Worm (Caenorhabditis elegans): ENCODE data around the gene xol-1.

Gene xol-1

ce11 chrX:8022728-8023127 lies 18.4 kb upstream of the xol-1 start (continued):
- TF ChIP-seq nfyb-1 (GFP tag; IDR thresholded peaks at IDR 0.05), result peak; percentile 64; the same call in 1 of the 2 replicates

ce11 chrX:8026709-8027108 lies 14.4 kb upstream of the xol-1 start:
- peak; percentile 27 for TF ChIP-seq nhr-80 (tag; optimal IDR thresholded peaks at IDR 0.05)
- TF ChIP-seq efl-1 (GFP tag; optimal IDR thresholded peaks at IDR 0.05), result no peak
- peak; percentile 32; the same call in 1 of the 2 replicates for TF ChIP-seq cebp-1 (GFP tag; IDR thresholded peaks at IDR 0.05)
- TF ChIP-seq cebp-1 (tag; optimal IDR thresholded peaks at IDR 0.05), result peak; percentile 50
- TF ChIP-seq nhr-120 (GFP tag; IDR thresholded peaks at IDR 0.05), result no peak
- TF ChIP-seq ztf-22 (GFP tag; optimal IDR thresholded peaks at IDR 0.05), result no peak
- TF ChIP-seq somi-1 (GFP tag; optimal IDR thresholded peaks at IDR 0.05), result peak; percentile 19
- no peak for TF ChIP-seq nfya-2 (GFP tag; IDR thresholded peaks at IDR 0.05)
- TF ChIP-seq nfyb-1 (GFP tag; IDR thresholded peaks at IDR 0.05), result peak; percentile 49; the same call in 1 of the 2 replicates
- TF ChIP-seq Y53G8AR.9 (GFP tag; conservative IDR thresholded peaks at IDR 0.05), result no peak
- TF ChIP-seq lin-40 (tag; optimal IDR thresholded peaks at IDR 0.05), result peak; percentile 4
- TF ChIP-seq ekl-4 (GFP tag; IDR thresholded peaks at IDR 0.05), result peak; percentile 18; the same call in 1 of the 2 replicates
- TF ChIP-seq sptf-2 (GFP tag; optimal IDR thresholded peaks at IDR 0.05), result no peak
- TF ChIP-seq madf-8 (GFP tag; conservative IDR thresholded peaks at IDR 0.05), result no peak
- TF ChIP-seq ZK185.1 (tag; optimal IDR thresholded peaks at IDR 0.05; ENCODE audit: poor library complexity, severe bottlenecking), result no peak
- TF ChIP-seq F49E8.2 (tag; optimal IDR thresholded peaks at IDR 0.05; ENCODE audit: insufficient read depth), result no peak

- no peak for TF ChIP-seq dpl-1 (GFP tag; optimal IDR thresholded peaks at IDR 0.05)
- TF ChIP-seq ceh-91 (GFP tag; IDR thresholded peaks at IDR 0.05), result no peak
- no peak for TF ChIP-seq F39B2.1 (GFP tag; IDR thresholded peaks at IDR 0.05)
- TF ChIP-seq let-607 (tag; optimal IDR thresholded peaks at IDR 0.05), result no peak
- no peak for TF ChIP-seq chd-7 (tag; optimal IDR thresholded peaks at IDR 0.05)
- no peak for TF ChIP-seq Y67H2A.10 (GFP tag; conservative IDR thresholded peaks at IDR 0.05)
- no peak for TF ChIP-seq sdz-38 (tag; optimal IDR thresholded peaks at IDR 0.05)
- TF ChIP-seq ztf-25 (GFP tag; IDR thresholded peaks at IDR 0.05), result no peak
- no peak for TF ChIP-seq ccch-3 (GFP tag; optimal IDR thresholded peaks at IDR 0.05)
- no peak for TF ChIP-seq madf-3 (GFP tag; IDR thresholded peaks at IDR 0.05)
- TF ChIP-seq madf-6 (GFP tag; IDR thresholded peaks at IDR 0.05), result no peak
- TF ChIP-seq lin-54 (GFP tag; optimal IDR thresholded peaks at IDR 0.05), result no peak
- TF ChIP-seq madf-8 (GFP tag; conservative IDR thresholded peaks at IDR 0.05), result no peak
- TF ChIP-seq somi-1 (GFP tag; optimal IDR thresholded peaks at IDR 0.05), result no peak
- TF ChIP-seq snpc-1.1 (tag; optimal IDR thresholded peaks at IDR 0.05; ENCODE audit: insufficient read depth), result no peak
- no peak for TF ChIP-seq mcd-1 (GFP tag; IDR thresholded peaks at IDR 0.05)
- TF ChIP-seq ceh-27 (GFP tag; optimal IDR thresholded peaks at IDR 0.05), result no peak
- TF ChIP-seq ekl-4 (GFP tag; IDR thresholded peaks at IDR 0.05), result no peak
- TF ChIP-seq hmg-20 (GFP tag; IDR thresholded peaks at IDR 0.05), result no peak
These were observed 13.6 kb upstream of the xol-1 start for ce11 chrX:8027509-8027908.

ce11 chrX:8029080-8029479 lies 12.0 kb upstream of the xol-1 start, which contains the start of gene C34D10.1:
C34D10.1 (plus strand) TSS chrX:8029479.
- no peak for TF ChIP-seq ceh-100 (GFP tag; IDR thresholded peaks at IDR 0.05)
- TF ChIP-seq let-607 (tag; optimal IDR thresholded peaks at IDR 0.05), result no peak
- TF ChIP-seq sea-2 (GFP tag; IDR thresholded peaks at IDR 0.05), result no peak
- no peak for TF ChIP-seq bed-1 (GFP tag; IDR thresholded peaks at IDR 0.05)
- no peak for TF ChIP-seq C17E4.6 (GFP tag; IDR thresholded peaks at IDR 0.05)
- no peak for TF ChIP-seq ceh-79 (tag; optimal IDR thresholded peaks at IDR 0.05)
- TF ChIP-seq snpc-1.3 (tag; optimal IDR thresholded peaks at IDR 0.05; ENCODE audit: insufficient read depth), result no peak
- no peak for TF ChIP-seq nhr-120 (GFP tag; IDR thresholded peaks at IDR 0.05)
- no peak for TF ChIP-seq madf-10 (tag; optimal IDR thresholded peaks at IDR 0.05)
- peak; percentile 55 for TF ChIP-seq rcor-1 (GFP tag; IDR thresholded peaks at IDR 0.05)
- TF ChIP-seq somi-1 (GFP tag; optimal IDR thresholded peaks at IDR 0.05), result peak; percentile 20
- no peak for TF ChIP-seq die-1 (tag; optimal IDR thresholded peaks at IDR 0.05)
- TF ChIP-seq akir-1 (GFP tag; optimal IDR thresholded peaks at IDR 0.05), result no peak
- peak; percentile 62 for TF ChIP-seq lin-40 (tag; optimal IDR thresholded peaks at IDR 0.05)
- TF ChIP-seq aptf-2 (GFP tag; conservative IDR thresholded peaks at IDR 0.05), result no peak
- TF ChIP-seq B0336.3 (GFP tag; IDR thresholded peaks at IDR 0.05), result peak; percentile 48; the same call in 1 of the 2 replicates
- no peak for TF ChIP-seq tbx-9 (tag; optimal IDR thresholded peaks at IDR 0.05; ENCODE audit: borderline replicate concordance)

Measured in whole organism, young adult.